Worm (Caenorhabditis elegans) whole organism, early embryonic: ENCODE data around the gene F19B2.6.

ENCODE experiments used
- ama-1 ChIP-seq: fragments of 150-350 bp; optimal IDR thresholded peaks from 2 replicates; lab custom pipeline; 2014
- hmbx-1 ChIP-seq: sonication (generic microtip); optimal IDR thresholded peaks from 2 replicates; lab custom pipeline; 2016; ENCODE audit warnings: mild to moderate bottlenecking, missing genetic modification characterization, missing compliant biosample characterization
- tra-4 ChIP-seq: sonication (generic microtip); optimal IDR thresholded peaks from 2 replicates; lab custom pipeline; 2017; ENCODE audit warnings: missing genetic modification characterization, missing compliant biosample characterization

ce11 chrV:20188790-20189189 is 30.5 kb downstream of the F19B2.6 start, which contains the start of gene fbxa-116:
- TF ChIP-seq hmbx-1 (tag; lab: Kevin White, UChicago), result no peak
- no peak for TF ChIP-seq ama-1 (lab: Kevin White, UChicago)
- TF ChIP-seq tra-4, result no peak
